Fruit fly (Drosophila melanogaster): ENCODE results near the gene gudu.

The gudu gene

dm6 chr2L:7411947-7412621 is 23.8 kb downstream of the gudu start, which contains the start of gene chm (continued):
- peak; percentile 26 for TF ChIP-seq Nf-YC (tag; optimal IDR thresholded peaks at IDR 0.05)
- TF ChIP-seq CG16863 (GFP tag; optimal IDR thresholded peaks at IDR 0.05): no peak
- no peak for TF ChIP-seq Taf1 (GFP tag; IDR thresholded peaks at IDR 0.05)
- peak; percentile 47 for TF ChIP-seq HmgD (GFP tag; optimal IDR thresholded peaks at IDR 0.05)
- no peak for TF ChIP-seq danr (GFP tag; IDR thresholded peaks at IDR 0.05)
- no peak for TF ChIP-seq ken (GFP tag; IDR thresholded peaks at IDR 0.05)
- no peak for TF ChIP-seq caup (GFP tag; optimal IDR thresholded peaks at IDR 0.05; ENCODE audit: severe bottlenecking)
- 0 out of 2 replicates have a peak, but pooled peaks have one; percentile 4 for TF ChIP-seq HLH3B (GFP tag; IDR thresholded peaks at IDR 0.05)
- TF ChIP-seq Opbp (GFP tag; IDR thresholded peaks at IDR 0.05; ENCODE audit: partially characterized antibody): peak; percentile 92
- no peak for TF ChIP-seq Hand (GFP tag; optimal IDR thresholded peaks at IDR 0.05)
- TF ChIP-seq lilli (GFP tag; optimal IDR thresholded peaks at IDR 0.05): peak; percentile 48
- TF ChIP-seq CG10979 (tag; optimal IDR thresholded peaks at IDR 0.05): no peak
- peak; percentile 43 for TF ChIP-seq jumu (GFP tag; optimal IDR thresholded peaks at IDR 0.05)
- no peak for TF ChIP-seq br (optimal IDR thresholded peaks at IDR 0.05)
- no peak for TF ChIP-seq gcm2 (GFP tag; optimal IDR thresholded peaks at IDR 0.05)
- TF ChIP-seq cato (GFP tag; optimal IDR thresholded peaks at IDR 0.05; ENCODE audit: borderline replicate concordance): no peak
- TF ChIP-seq CG31441 (GFP tag; IDR thresholded peaks at IDR 0.05): 0 out of 2 replicates have a peak, but pooled peaks have one; percentile 27
- no peak for TF ChIP-seq CG7357 (GFP tag; IDR thresholded peaks at IDR 0.05)
- peak; percentile 41 for TF ChIP-seq B-H2 (GFP tag; optimal IDR thresholded peaks at IDR 0.05)
- no peak for TF ChIP-seq CG6765 (GFP tag; optimal IDR thresholded peaks at IDR 0.05)
- peak; percentile 70 for TF ChIP-seq Rfx (GFP tag; IDR thresholded peaks at IDR 0.05)
- no peak for TF ChIP-seq Abd-B (GFP tag; optimal IDR thresholded peaks at IDR 0.05)
- TF ChIP-seq CG15696 (tag; optimal IDR thresholded peaks at IDR 0.05): peak; percentile 17
- TF ChIP-seq CG18011 (GFP tag; optimal IDR thresholded peaks at IDR 0.05): no peak
- no peak for TF ChIP-seq ATbp (GFP tag; optimal IDR thresholded peaks at IDR 0.05)
- no peak for TF ChIP-seq da (GFP tag; optimal IDR thresholded peaks at IDR 0.05)
- TF ChIP-seq CG3281 (GFP tag; optimal IDR thresholded peaks at IDR 0.05): no peak
- peak; percentile 66 for TF ChIP-seq sd (tag; optimal IDR thresholded peaks at IDR 0.05)
- no peak for TF ChIP-seq gem (tag; optimal IDR thresholded peaks at IDR 0.05)
- TF ChIP-seq CG1603 (tag; optimal IDR thresholded peaks at IDR 0.05): peak; percentile 67
- no peak for TF ChIP-seq prd (optimal IDR thresholded peaks at IDR 0.05)
- TF ChIP-seq prd (GFP tag; IDR thresholded peaks at IDR 0.05): peak; percentile 40; the same call in 2 of the 3 replicates
- no peak for TF ChIP-seq CG14965 (GFP tag; optimal IDR thresholded peaks at IDR 0.05; ENCODE audit: borderline replicate concordance)
- TF ChIP-seq chinmo (GFP tag; IDR thresholded peaks at IDR 0.05; ENCODE audit: partially characterized antibody): peak; percentile 60; the same call in 3 of the 4 replicates
- peak; percentile 88 for TF ChIP-seq Scr (GFP tag; IDR thresholded peaks at IDR 0.05; ENCODE audit: partially characterized antibody)
- peak; percentile 33 for TF ChIP-seq unpg (GFP tag; optimal IDR thresholded peaks at IDR 0.05)
- no peak for TF ChIP-seq CrebB (tag; optimal IDR thresholded peaks at IDR 0.05)
- TF ChIP-seq Adf1 (GFP tag; IDR thresholded peaks at IDR 0.05): no peak
- peak; percentile 40 for TF ChIP-seq CG3995 (GFP tag; optimal IDR thresholded peaks at IDR 0.05)
- TF ChIP-seq sqz (GFP tag; optimal IDR thresholded peaks at IDR 0.05): no peak
- TF ChIP-seq Dek (tag; optimal IDR thresholded peaks at IDR 0.05): peak; percentile 8
- TF ChIP-seq CG9437 (GFP tag; optimal IDR thresholded peaks at IDR 0.05): no peak
- TF ChIP-seq ro (GFP tag; IDR thresholded peaks at IDR 0.05): no peak
- no peak for TF ChIP-seq CG8359 (GFP tag; optimal IDR thresholded peaks at IDR 0.05; ENCODE audit: borderline replicate concordance)
- TF ChIP-seq cad (GFP tag; optimal IDR thresholded peaks at IDR 0.05): no peak
- TF ChIP-seq PHDP (tag; optimal IDR thresholded peaks at IDR 0.05): no peak
- no peak for TF ChIP-seq Fer3 (tag; optimal IDR thresholded peaks at IDR 0.05)
- peak; percentile 84 for TF ChIP-seq CG14860 (GFP tag; IDR thresholded peaks at IDR 0.05; ENCODE audit: partially characterized antibody)
- no peak for TF ChIP-seq Kr (GFP tag; optimal IDR thresholded peaks at IDR 0.05)

All from whole organism, embryonic.